Fruit fly (Drosophila melanogaster) whole organism, prepupa: ENCODE results near the gene Nhe3.

Source experiments
- Blimp-1 ChIP-seq: fragments of 200-800 bp; sonication (Bioruptor generic); optimal IDR thresholded peaks from 3 replicates; lab custom pipeline; 2017; ENCODE audit warnings: missing biosample characterization, missing genetic modification characterization, mild to moderate bottlenecking, moderate library complexity, missing genetic modification reagents
- CG10631 ChIP-seq: fragments of 200-800 bp; sonication (Bioruptor generic); optimal IDR thresholded peaks from 2 replicates; lab custom pipeline; 2016; ENCODE audit warnings: missing biosample characterization, missing genetic modification characterization
- CG10669 ChIP-seq: fragments of 200-800 bp; sonication (Bioruptor generic); optimal IDR thresholded peaks from 3 replicates; lab custom pipeline; 2018; ENCODE audit warnings: missing biosample characterization, mild to moderate bottlenecking, missing genetic modification characterization, moderate library complexity
- CG11762 ChIP-seq: fragments of 200-800 bp; sonication (Bioruptor generic); optimal IDR thresholded peaks from 3 replicates; lab custom pipeline; 2016; ENCODE audit warnings: missing biosample characterization, missing genetic modification characterization; ENCODE audit not compliant: insufficient read depth
- CG15336 ChIP-seq: fragments of 200-800 bp; sonication (Bioruptor generic); IDR thresholded peaks from 2 replicates; pipeline ENCODE4 v1.3.6; 2022; ENCODE audit warnings: missing biosample characterization, missing genetic modification characterization
- CG16779 ChIP-seq: fragments of 200-800 bp; sonication (Bioruptor generic); optimal IDR thresholded peaks from 3 replicates; lab custom pipeline; 2017; ENCODE audit warnings: missing biosample characterization, mild to moderate bottlenecking, missing genetic modification characterization
- CG3032 ChIP-seq: fragments of 200-800 bp; optimal IDR thresholded peaks from 2 replicates; lab custom pipeline; 2019; ENCODE audit warnings: missing biosample characterization, mild to moderate bottlenecking, missing genetic modification characterization, moderate library complexity
- CG31627 ChIP-seq: fragments of 200-800 bp; sonication (Bioruptor generic); optimal IDR thresholded peaks from 3 replicates; lab custom pipeline; 2016; ENCODE audit warnings: missing biosample characterization, missing genetic modification characterization
- CG32006 ChIP-seq: fragments of 200-800 bp; sonication (Bioruptor generic); optimal IDR thresholded peaks from 3 replicates; lab custom pipeline; 2017; ENCODE audit warnings: missing biosample characterization, mild to moderate bottlenecking, missing genetic modification characterization
- CG34406 ChIP-seq: fragments of 200-800 bp; sonication (Bioruptor generic); optimal IDR thresholded peaks from 3 replicates; lab custom pipeline; 2016; ENCODE audit warnings: missing biosample characterization, missing genetic modification characterization
- CG3919 ChIP-seq: fragments of 200-800 bp; sonication (Bioruptor generic); optimal IDR thresholded peaks from 3 replicates; lab custom pipeline; 2016; ENCODE audit warnings: missing biosample characterization, missing genetic modification characterization
- CG6163 ChIP-seq: fragments of 200-800 bp; sonication (Bioruptor generic); IDR thresholded peaks from 3 replicates; pipeline ENCODE4 v1.3.6; 2022; ENCODE audit warnings: missing biosample characterization, missing genetic modification characterization
- CG6276 ChIP-seq: fragments of 200-800 bp; sonication (Bioruptor generic); optimal IDR thresholded peaks from 2 replicates; lab custom pipeline; 2017; ENCODE audit warnings: missing biosample characterization, mild to moderate bottlenecking, missing genetic modification characterization
- CG6792 ChIP-seq: fragments of 200-800 bp; sonication (Bioruptor generic); optimal IDR thresholded peaks from 3 replicates; lab custom pipeline; 2016; ENCODE audit warnings: missing biosample characterization, missing genetic modification characterization
- CG6854 ChIP-seq: fragments of 200-800 bp; sonication (Bioruptor generic); optimal IDR thresholded peaks from 2 replicates; lab custom pipeline; 2017; ENCODE audit warnings: missing biosample characterization, mild to moderate bottlenecking, missing genetic modification characterization
- CG7368 ChIP-seq: fragments of 200-800 bp; sonication (Bioruptor generic); optimal IDR thresholded peaks from 3 replicates; lab custom pipeline; 2016; ENCODE audit warnings: missing biosample characterization, missing genetic modification characterization
- CG8119 ChIP-seq: fragments of 200-800 bp; sonication (Bioruptor generic); IDR thresholded peaks from 3 replicates; pipeline ENCODE4 v1.3.6; 2022; ENCODE audit warnings: missing biosample characterization, missing genetic modification characterization
- CG8319 ChIP-seq: fragments of 200-800 bp; sonication (Bioruptor generic); optimal IDR thresholded peaks from 3 replicates; lab custom pipeline; 2016; ENCODE audit warnings: missing biosample characterization, missing genetic modification characterization
- CG8632 ChIP-seq: fragments of 200-800 bp; sonication (Bioruptor generic); optimal IDR thresholded peaks from 3 replicates; lab custom pipeline; 2016; ENCODE audit warnings: missing biosample characterization, missing genetic modification characterization
- CG9139 ChIP-seq: fragments of 200-800 bp; sonication (Bioruptor generic); optimal IDR thresholded peaks from 3 replicates; lab custom pipeline; 2017; ENCODE audit warnings: missing biosample characterization, mild to moderate bottlenecking, missing genetic modification characterization
- Eip75B ChIP-seq: fragments of 200-800 bp; sonication (Bioruptor generic); optimal IDR thresholded peaks from 3 replicates; lab custom pipeline; 2016; ENCODE audit warnings: missing biosample characterization, missing genetic modification characterization
- Eip93F ChIP-seq: fragments of 200-800 bp; sonication (Bioruptor generic); optimal IDR thresholded peaks from 2 replicates; lab custom pipeline; 2016; ENCODE audit warnings: missing biosample characterization, mild to moderate bottlenecking, missing genetic modification characterization
- Ets21C ChIP-seq: fragments of 200-800 bp; sonication (Bioruptor generic); optimal IDR thresholded peaks from 3 replicates; lab custom pipeline; 2016; ENCODE audit warnings: missing biosample characterization, missing genetic modification characterization
- Ets96B ChIP-seq: fragments of 200-800 bp; optimal IDR thresholded peaks from 2 replicates; lab custom pipeline; 2019; ENCODE audit warnings: missing biosample characterization, mild to moderate bottlenecking, missing genetic modification characterization, moderate library complexity
- Gug ChIP-seq: fragments of 200-800 bp; sonication (Bioruptor generic); IDR thresholded peaks from 2 replicates; pipeline ENCODE4 v1.3.6; 2022; ENCODE audit warnings: missing biosample characterization, missing genetic modification characterization
- Met ChIP-seq: fragments of 200-800 bp; sonication (Bioruptor generic); optimal IDR thresholded peaks from 3 replicates; lab custom pipeline; 2016; ENCODE audit warnings: missing biosample characterization, missing genetic modification characterization
- OdsH ChIP-seq: fragments of 200-800 bp; sonication (Bioruptor generic); optimal IDR thresholded peaks from 3 replicates; lab custom pipeline; 2016; ENCODE audit warnings: missing biosample characterization, missing genetic modification characterization
- Smox ChIP-seq: fragments of 200-800 bp; sonication (Bioruptor generic); optimal IDR thresholded peaks from 3 replicates; lab custom pipeline; 2016; ENCODE audit warnings: missing biosample characterization, missing genetic modification characterization
- Sox102F ChIP-seq: fragments of 200-800 bp; sonication (Bioruptor generic); optimal IDR thresholded peaks from 2 replicates; lab custom pipeline; 2016; ENCODE audit warnings: missing biosample characterization, mild to moderate bottlenecking, missing genetic modification characterization
- Sox15 ChIP-seq: fragments of 200-800 bp; sonication (Bioruptor generic); optimal IDR thresholded peaks from 3 replicates; lab custom pipeline; 2016; ENCODE audit warnings: missing biosample characterization, missing genetic modification characterization
- achi ChIP-seq: fragments of 200-800 bp; sonication (Bioruptor generic); optimal IDR thresholded peaks from 3 replicates; lab custom pipeline; 2016; ENCODE audit warnings: missing biosample characterization, missing genetic modification characterization
- acj6 ChIP-seq: fragments of 200-800 bp; sonication (Bioruptor generic); optimal IDR thresholded peaks from 3 replicates; lab custom pipeline; 2016; ENCODE audit warnings: missing biosample characterization, missing genetic modification characterization
- cyc ChIP-seq: fragments of 200-800 bp; sonication (Bioruptor generic); optimal IDR thresholded peaks from 3 replicates; lab custom pipeline; 2016; ENCODE audit warnings: missing biosample characterization, missing genetic modification characterization
- eg ChIP-seq: fragments of 200-800 bp; sonication (Bioruptor generic); IDR thresholded peaks from 3 replicates; pipeline ENCODE4 v1.3.6; 2022; ENCODE audit warnings: missing biosample characterization, missing genetic modification characterization
- esn ChIP-seq: fragments of 200-800 bp; sonication (Bioruptor generic); optimal IDR thresholded peaks from 2 replicates; lab custom pipeline; 2016; ENCODE audit warnings: missing biosample characterization, mild to moderate bottlenecking, missing genetic modification characterization, moderate library complexity
- lz ChIP-seq: fragments of 200-800 bp; sonication (Bioruptor generic); optimal IDR thresholded peaks from 3 replicates; lab custom pipeline; 2016; ENCODE audit warnings: missing biosample characterization, missing genetic modification characterization
- net ChIP-seq: fragments of 200-800 bp; sonication (Bioruptor generic); optimal IDR thresholded peaks from 3 replicates; lab custom pipeline; 2016; ENCODE audit warnings: missing biosample characterization, missing genetic modification characterization
- pdm3 ChIP-seq: fragments of 200-800 bp; sonication (Bioruptor generic); optimal IDR thresholded peaks from 3 replicates; lab custom pipeline; 2016; ENCODE audit warnings: missing biosample characterization, missing genetic modification characterization
- salr ChIP-seq, 2 experiments: fragments of 200-800 bp; sonication (Bioruptor generic); optimal IDR thresholded peaks; 3 replicates each; lab custom pipeline; 2016 to 2018; ENCODE audit warnings: missing biosample characterization in 2 of 2, missing genetic modification characterization in 2 of 2, mild to moderate bottlenecking in 1 of 2
- spab ChIP-seq: fragments of 200-800 bp; sonication (Bioruptor generic); optimal IDR thresholded peaks from 2 replicates; lab custom pipeline; 2017; ENCODE audit warnings: missing biosample characterization, mild to moderate bottlenecking, missing genetic modification characterization, missing genetic modification reagents
- ss ChIP-seq, 2 experiments: fragments of 200-800 bp; sonication (Bioruptor generic); optimal IDR thresholded peaks; 2 replicates in 1 of 2; 3 replicates in 1 of 2; lab custom pipeline; 2017 to 2018; ENCODE audit warnings: mild to moderate bottlenecking in 2 of 2, missing biosample characterization in 2 of 2, missing genetic modification characterization in 2 of 2, moderate library complexity in 1 of 2
- svp ChIP-seq: fragments of 200-800 bp; sonication (Bioruptor generic); peaks from one replicate; lab custom pipeline; 2016; ENCODE audit warnings: missing biosample characterization, missing genetic modification characterization
- vri ChIP-seq: fragments of 200-800 bp; sonication (Bioruptor generic); optimal IDR thresholded peaks from 3 replicates; lab custom pipeline; 2016; ENCODE audit warnings: missing biosample characterization, mild to moderate bottlenecking, missing genetic modification characterization

Nhe3 gene

dm6 chr2L:6708997-6709662, 25.0 kb upstream of the Nhe3 start, which contains the start of gene Tsp (continued):
- no peak for TF ChIP-seq CG6854 (GFP tag; lab: Kevin White, UChicago)
- TF ChIP-seq CG8319 (GFP tag; lab: Kevin White, UChicago), result no peak

dm6 chr2L:6706368-6706919, 22.3 kb upstream of the Nhe3 start:
- TF ChIP-seq CG6163 (GFP tag; lab: Robert Waterston, UW) (no peak), Sox15 (no peak), CG9139 (GFP tag; lab: Kevin White, UChicago) (no peak), Gug (GFP tag; lab: Robert Waterston, UW) (no peak), CG16779 (tag; lab: Kevin White, UChicago) (no peak), cyc (GFP tag; lab: Kevin White, UChicago) (no peak), acj6 (GFP tag; lab: Kevin White, UChicago) (no peak), CG32006 (GFP tag; lab: Kevin White, UChicago) (no peak), CG8319 (GFP tag; lab: Kevin White, UChicago) (no peak), ss (GFP tag; optimal IDR thresholded peaks at IDR 0.05; lab: Kevin White, UChicago) (no peak), Met (no peak), Sox102F (GFP tag; lab: Kevin White, UChicago) (no peak), CG6276 (GFP tag; lab: Kevin White, UChicago) (no peak), salr (GFP tag; optimal IDR thresholded peaks at IDR 0.05; lab: Kevin White, UChicago) (no peak), CG8119 (no peak), Ets21C (GFP tag; lab: Kevin White, UChicago) (no peak), CG10631 (GFP tag; lab: Kevin White, UChicago) (no peak), esn (GFP tag; lab: Kevin White, UChicago) (no peak)

dm6 chr2L:6705081-6705480, 20.9 kb upstream of the Nhe3 start:
- no peak for TF ChIP-seq Eip93F (GFP tag; lab: Kevin White, UChicago)
- TF ChIP-seq pdm3 (GFP tag; lab: Kevin White, UChicago), result no peak
- no peak for TF ChIP-seq Sox15
- no peak for TF ChIP-seq CG34406
- TF ChIP-seq esn (GFP tag; lab: Kevin White, UChicago), result no peak
- no peak for TF ChIP-seq Gug (GFP tag; lab: Robert Waterston, UW)
- no peak for TF ChIP-seq CG11762
- no peak for TF ChIP-seq vri (GFP tag; lab: Kevin White, UChicago)
- TF ChIP-seq spab, result no peak
- no peak for TF ChIP-seq CG32006 (GFP tag; lab: Kevin White, UChicago)
- TF ChIP-seq OdsH, result no peak
- no peak for TF ChIP-seq Eip75B
- TF ChIP-seq achi (GFP tag; lab: Kevin White, UChicago), result no peak
- TF ChIP-seq CG3032, result no peak
- no peak for TF ChIP-seq net (GFP tag; lab: Kevin White, UChicago)
- TF ChIP-seq Ets96B (tag; lab: Kevin White, UChicago), result no peak
- no peak for TF ChIP-seq CG6792 (GFP tag; lab: Kevin White, UChicago)

- TF ChIP-seq Blimp-1 (GFP tag; lab: Kevin White, UChicago), result peak; percentile 72
- no peak for TF ChIP-seq salr (GFP tag; optimal IDR thresholded peaks at IDR 0.05; lab: Kevin White, UChicago)
- TF ChIP-seq CG10669 (GFP tag; lab: Kevin White, UChicago), result peak; percentile 57
- TF ChIP-seq eg (GFP tag; lab: Robert Waterston, UW), result no peak
- no peak for TF ChIP-seq CG15336 (GFP tag; lab: Robert Waterston, UW)
- TF ChIP-seq CG11762, result no peak
- peak; percentile 48 for TF ChIP-seq CG3919 (GFP tag; lab: Kevin White, UChicago)
- no peak for TF ChIP-seq CG7368
- peak; percentile 6 for TF ChIP-seq CG8632 (GFP tag; lab: Kevin White, UChicago)
- TF ChIP-seq OdsH, result peak; percentile 29
- no peak for TF ChIP-seq CG31627 (GFP tag; lab: Kevin White, UChicago)
- TF ChIP-seq net (GFP tag; lab: Kevin White, UChicago), result peak; percentile 13
- no peak for TF ChIP-seq cyc (GFP tag; lab: Kevin White, UChicago)
- peak; percentile 32 for TF ChIP-seq vri (GFP tag; lab: Kevin White, UChicago)
- peak; percentile 40 for TF ChIP-seq Met
- no peak for TF ChIP-seq lz (GFP tag; lab: Kevin White, UChicago)
- peak; percentile 24 for TF ChIP-seq achi (GFP tag; lab: Kevin White, UChicago)
- peak; percentile 57 for TF ChIP-seq svp (GFP tag; lab: Kevin White, UChicago)
- peak; percentile 3 for TF ChIP-seq Smox (GFP tag; lab: Kevin White, UChicago)
- no peak for TF ChIP-seq CG9139 (GFP tag; lab: Kevin White, UChicago)
Observed at dm6 chr2L:6701409-6702199, 17.4 kb upstream of the Nhe3 start.
